Worm (Caenorhabditis elegans) whole organism, L4/young adult: ENCODE data around the gene srw-39.

ENCODE experiments used
- W03F9.2 ChIP-seq: fragments of 150-350 bp; optimal IDR thresholded peaks from 2 replicates; lab custom pipeline; 2014; ENCODE audit warnings: missing biosample characterization, missing genetic modification characterization
- dao-5 ChIP-seq: sonication (generic microtip); optimal IDR thresholded peaks from 2 replicates; lab custom pipeline; 2016; ENCODE audit warnings: missing genotype, missing genetic modification characterization, moderate library complexity, missing compliant biosample characterization
- him-1 ChIP-seq: sonication (generic microtip); optimal IDR thresholded peaks from 2 replicates; lab custom pipeline; 2016; ENCODE audit warnings: missing genotype, missing genetic modification reagents, missing genetic modification characterization, missing compliant biosample characterization

The srw-39 gene

ce11 chrV:20143711-20144110 is 28.1 kb downstream of the srw-39 start:
- TF ChIP-seq W03F9.2 (tag; lab: Kevin White, UChicago) (no peak), dao-5 (tag; lab: Kevin White, UChicago) (no peak), him-1 (tag; lab: Kevin White, UChicago) (no peak)

ce11 chrV:20142285-20142684 is 29.6 kb downstream of the srw-39 start, which contains the start of gene Y113G7A.12:
TSS of gene Y113G7A.12 (plus strand) at chrV:20142585.
- TF ChIP-seq him-1 (tag; lab: Kevin White, UChicago), result no peak
- no peak for TF ChIP-seq dao-5 (tag; lab: Kevin White, UChicago)
- no peak for TF ChIP-seq W03F9.2 (tag; lab: Kevin White, UChicago)

- TF ChIP-seq him-1 (tag; lab: Kevin White, UChicago) (no peak), W03F9.2 (tag; lab: Kevin White, UChicago) (no peak), dao-5 (tag; lab: Kevin White, UChicago) (no peak)
Observed at ce11 chrV:20138407-20139044, 33.3 kb downstream of the srw-39 start, which contains the start of gene Y113G7A.14. TSS of gene Y113G7A.14 (minus strand) at chrV:20138457.

ce11 chrV:20135247-20135646 is 36.6 kb downstream of the srw-39 start, which contains the start of gene Y113G7A.22:
TSS of gene Y113G7A.22 (minus strand) at chrV:20135347.
- TF ChIP-seq him-1 (tag; lab: Kevin White, UChicago), result no peak
- TF ChIP-seq dao-5 (tag; lab: Kevin White, UChicago), result no peak
- no peak for TF ChIP-seq W03F9.2 (tag; lab: Kevin White, UChicago)

- no peak for TF ChIP-seq W03F9.2 (tag; lab: Kevin White, UChicago)
- no peak for TF ChIP-seq dao-5 (tag; lab: Kevin White, UChicago)
- TF ChIP-seq him-1 (tag; lab: Kevin White, UChicago), result no peak
Observed at ce11 chrV:20134797-20135196, 37.0 kb downstream of the srw-39 start.

- TF ChIP-seq dao-5 (tag; lab: Kevin White, UChicago), result no peak
- no peak for TF ChIP-seq W03F9.2 (tag; lab: Kevin White, UChicago)
Observed at ce11 chrV:20133163-20133562, 38.7 kb downstream of the srw-39 start, which contains the start of gene ssu-1. TSS of gene ssu-1 (minus strand) at chrV:20133263.

- TF ChIP-seq him-1 (tag; lab: Kevin White, UChicago) (no peak), dao-5 (tag; lab: Kevin White, UChicago) (no peak)
Observed at ce11 chrV:20127543-20127942, 44.3 kb downstream of the srw-39 start.

ce11 chrV:20126637-20127036 is 45.2 kb downstream of the srw-39 start:
- TF ChIP-seq him-1 (tag; lab: Kevin White, UChicago) (no peak), dao-5 (tag; lab: Kevin White, UChicago) (no peak), W03F9.2 (tag; lab: Kevin White, UChicago) (no peak)

- TF ChIP-seq him-1 (tag; lab: Kevin White, UChicago) (no peak), dao-5 (tag; lab: Kevin White, UChicago) (no peak), W03F9.2 (tag; lab: Kevin White, UChicago) (no peak)
Observed at ce11 chrV:20125137-20125536, 46.7 kb downstream of the srw-39 start.

ce11 chrV:20124393-20124792 is 47.4 kb downstream of the srw-39 start:
- no peak for TF ChIP-seq dao-5 (tag; lab: Kevin White, UChicago)
- TF ChIP-seq W03F9.2 (tag; lab: Kevin White, UChicago), result no peak
- no peak for TF ChIP-seq him-1 (tag; lab: Kevin White, UChicago)

ce11 chrV:20123616-20124015 is 48.2 kb downstream of the srw-39 start:
- TF ChIP-seq W03F9.2 (tag; lab: Kevin White, UChicago) (no peak), dao-5 (tag; lab: Kevin White, UChicago) (no peak), him-1 (tag; lab: Kevin White, UChicago) (no peak)

- TF ChIP-seq W03F9.2 (tag; lab: Kevin White, UChicago) (no peak), him-1 (tag; lab: Kevin White, UChicago) (no peak)
Observed at ce11 chrV:20123010-20123409, 48.8 kb downstream of the srw-39 start.

ce11 chrV:20120623-20121165 is 51.1 kb downstream of the srw-39 start, which contains the start of gene ncx-1:
TSS of gene ncx-1 (minus strand) at chrV:20120673.
- TF ChIP-seq W03F9.2 (tag; lab: Kevin White, UChicago) (no peak), dao-5 (tag; lab: Kevin White, UChicago) (no peak), him-1 (tag; lab: Kevin White, UChicago) (no peak)

ce11 chrV:20119770-20120169 is 52.1 kb downstream of the srw-39 start:
- TF ChIP-seq dao-5 (tag; lab: Kevin White, UChicago) (no peak), him-1 (tag; lab: Kevin White, UChicago) (no peak), W03F9.2 (tag; lab: Kevin White, UChicago) (no peak)
